Fruit fly (Drosophila melanogaster) whole organism, embryonic: ENCODE data around the gene Tis11.

Experiments
- Atf-2 ChIP-seq: fragments of 200-800 bp; sonication (Bioruptor generic); optimal IDR thresholded peaks from 2 replicates; lab custom pipeline; 2016; ENCODE audit warnings: missing biosample characterization, missing genetic modification characterization
- CG11093 ChIP-seq: fragments of 200-800 bp; sonication (Bioruptor generic); IDR thresholded peaks from 3 replicates; pipeline ENCODE4 v1.3.6; 2022; ENCODE audit warnings: missing biosample characterization, missing genetic modification characterization
- CG12769 ChIP-seq: fragments of 200-800 bp; sonication (Bioruptor generic); optimal IDR thresholded peaks from 2 replicates; lab custom pipeline; 2019; ENCODE audit warnings: missing biosample characterization, mild to moderate bottlenecking, missing genetic modification characterization, moderate library complexity
- CG15514 ChIP-seq: fragments of 200-800 bp; sonication (Bioruptor generic); optimal IDR thresholded peaks from 3 replicates; lab custom pipeline; 2017; ENCODE audit warnings: missing biosample characterization, missing genetic modification characterization, mild to moderate bottlenecking, moderate library complexity, missing genetic modification reagents
- CG1647 ChIP-seq: fragments of 200-800 bp; sonication (Bioruptor generic); optimal IDR thresholded peaks from 3 replicates; lab custom pipeline; 2016; ENCODE audit warnings: missing biosample characterization, missing genetic modification characterization
- CG16779 ChIP-seq: fragments of 200-800 bp; sonication (Bioruptor generic); IDR thresholded peaks from 2 replicates; pipeline ENCODE4 v1.3.6; 2022; ENCODE audit warnings: missing biosample characterization, missing genetic modification characterization
- CG17802 ChIP-seq: fragments of 200-800 bp; sonication (Bioruptor generic); optimal IDR thresholded peaks from 2 replicates; lab custom pipeline; 2018; ENCODE audit warnings: missing biosample characterization, mild to moderate bottlenecking, missing genetic modification characterization, moderate library complexity
- CG2889 ChIP-seq: fragments of 200-800 bp; sonication (Bioruptor generic); IDR thresholded peaks from 3 replicates; pipeline ENCODE4 v1.3.6; 2022; ENCODE audit warnings: missing biosample characterization, missing genetic modification characterization
- CG30020 ChIP-seq: fragments of 200-800 bp; optimal IDR thresholded peaks from 2 replicates; lab custom pipeline; 2019; ENCODE audit warnings: missing biosample characterization, mild to moderate bottlenecking, missing genetic modification characterization, moderate library complexity
- CG3407 ChIP-seq: fragments of 200-800 bp; sonication (Bioruptor generic); optimal IDR thresholded peaks from 2 replicates; lab custom pipeline; 2018; ENCODE audit warnings: missing biosample characterization, mild to moderate bottlenecking, missing genetic modification characterization
- CG34224 ChIP-seq: fragments of 200-800 bp; sonication (Bioruptor generic); IDR thresholded peaks from 3 replicates; pipeline ENCODE4 v1.3.6; 2022; ENCODE audit warnings: missing biosample characterization, missing genetic modification characterization; ENCODE audit not compliant: partially characterized antibody
- CG3838 ChIP-seq: fragments of 200-800 bp; sonication (Bioruptor generic); optimal IDR thresholded peaks from 3 replicates; lab custom pipeline; 2016; ENCODE audit warnings: missing biosample characterization, missing genetic modification characterization
- CG6689 ChIP-seq: fragments of 200-800 bp; sonication (Bioruptor generic); IDR thresholded peaks from 2 replicates; pipeline ENCODE4 v1.3.6; 2022; ENCODE audit warnings: missing biosample characterization, missing genetic modification characterization
- CG8089 ChIP-seq: fragments of 200-800 bp; sonication (Bioruptor generic); optimal IDR thresholded peaks from 3 replicates; lab custom pipeline; 2016; ENCODE audit warnings: missing biosample characterization, missing genetic modification characterization
- Fer2 ChIP-seq: fragments of 200-800 bp; sonication (Bioruptor generic); optimal IDR thresholded peaks from 2 replicates; lab custom pipeline; 2018; ENCODE audit warnings: missing biosample characterization, mild to moderate bottlenecking, missing genetic modification characterization, moderate library complexity
- Gug ChIP-seq: fragments of 200-800 bp; sonication (Bioruptor generic); IDR thresholded peaks from 4 replicates; pipeline ENCODE4 v1.3.6; 2022; ENCODE audit warnings: missing biosample characterization, missing genetic modification characterization
- HLH4C ChIP-seq: fragments of 200-800 bp; sonication (Bioruptor generic); IDR thresholded peaks from 3 replicates; pipeline ENCODE4 v1.3.6; 2022; ENCODE audit warnings: missing biosample characterization, missing genetic modification characterization; ENCODE audit not compliant: partially characterized antibody
- HmgD ChIP-seq: fragments of 200-800 bp; sonication (Bioruptor generic); optimal IDR thresholded peaks from 3 replicates; lab custom pipeline; 2016; ENCODE audit warnings: missing biosample characterization, missing genetic modification characterization
- Kr ChIP-seq: fragments of 200-800 bp; sonication (Bioruptor generic); optimal IDR thresholded peaks from 2 replicates; lab custom pipeline; 2017; ENCODE audit warnings: missing biosample characterization, mild to moderate bottlenecking, missing genetic modification characterization
- MESR4 ChIP-seq: fragments of 200-800 bp; sonication (Bioruptor generic); optimal IDR thresholded peaks from 2 replicates; lab custom pipeline; 2018; ENCODE audit warnings: missing biosample characterization, mild to moderate bottlenecking, missing genetic modification characterization, moderate library complexity
- Med ChIP-seq: fragments of 200-800 bp; sonication (Bioruptor generic); peaks from one replicate; lab custom pipeline; 2016; ENCODE audit warnings: missing biosample characterization, missing genetic modification characterization, mild to moderate bottlenecking, inconsistent platforms, moderate library complexity
- NC2β ChIP-seq: fragments of 200-800 bp; sonication (Bioruptor generic); optimal IDR thresholded peaks from 2 replicates; lab custom pipeline; 2016; ENCODE audit warnings: missing biosample characterization, missing genetic modification characterization
- Neu2 ChIP-seq: fragments of 200-800 bp; sonication (Bioruptor generic); optimal IDR thresholded peaks from 3 replicates; lab custom pipeline; 2016; ENCODE audit warnings: missing biosample characterization, missing genetic modification characterization, borderline replicate concordance
- Pdp1 ChIP-seq, 2 experiments: fragments of 200-800 bp; sonication (Bioruptor generic); optimal IDR thresholded peaks; 3 replicates each; lab custom pipeline; 2016; ENCODE audit warnings: missing biosample characterization in 2 of 2, missing genetic modification characterization in 2 of 2, mild to moderate bottlenecking in 1 of 2, moderate library complexity in 1 of 2
- Ravus ChIP-seq: fragments of 200-800 bp; sonication (Bioruptor generic); IDR thresholded peaks from 2 replicates; pipeline ENCODE4 v1.3.6; 2022; ENCODE audit warnings: missing biosample characterization, missing genetic modification characterization
- Side ChIP-seq: fragments of 200-800 bp; sonication (Bioruptor generic); optimal IDR thresholded peaks from 2 replicates; lab custom pipeline; 2016; ENCODE audit warnings: missing biosample characterization, missing genetic modification characterization
- Xbp1 ChIP-seq: fragments of 200-800 bp; sonication (Bioruptor generic); optimal IDR thresholded peaks from 3 replicates; lab custom pipeline; 2016; ENCODE audit warnings: missing biosample characterization, mild to moderate bottlenecking, missing genetic modification characterization
- aop ChIP-seq: fragments of 200-800 bp; sonication (Bioruptor generic); IDR thresholded peaks from 2 replicates; pipeline ENCODE4 v1.3.6; 2022; ENCODE audit warnings: missing biosample characterization, missing genetic modification characterization
- ara ChIP-seq: fragments of 200-800 bp; sonication (Bioruptor generic); IDR thresholded peaks from 2 replicates; pipeline ENCODE4 v1.3.6; 2022; ENCODE audit warnings: missing biosample characterization, missing genetic modification characterization
- bowl ChIP-seq: fragments of 200-800 bp; sonication (Bioruptor generic); IDR thresholded peaks from 2 replicates; pipeline ENCODE4 v1.3.6; 2022; ENCODE audit warnings: missing biosample characterization, missing genetic modification characterization
- btn ChIP-seq: fragments of 200-800 bp; sonication (Bioruptor generic); optimal IDR thresholded peaks from 2 replicates; lab custom pipeline; 2016; ENCODE audit warnings: missing biosample characterization, missing genetic modification characterization
- ci ChIP-seq: fragments of 200-800 bp; sonication (Bioruptor generic); IDR thresholded peaks from 3 replicates; pipeline ENCODE4 v1.3.6; 2022; ENCODE audit warnings: missing biosample characterization, missing genetic modification characterization
- dmrt99B ChIP-seq: fragments of 200-800 bp; sonication (Bioruptor generic); optimal IDR thresholded peaks from 2 replicates; lab custom pipeline; 2018; ENCODE audit warnings: missing biosample characterization, mild to moderate bottlenecking, missing genetic modification characterization, moderate library complexity
- esg ChIP-seq: fragments of 200-800 bp; sonication (Bioruptor generic); conservative IDR thresholded peaks from 2 replicates; pipeline ENCODE4 v1.3.6; 2022; ENCODE audit warnings: missing biosample characterization, missing genetic modification characterization
- gce ChIP-seq: fragments of 200-800 bp; sonication (Bioruptor generic); IDR thresholded peaks from 3 replicates; pipeline ENCODE4 v1.3.6; 2022; ENCODE audit warnings: missing biosample characterization, missing genetic modification characterization
- gsb-n ChIP-seq: fragments of 200-800 bp; sonication (Bioruptor generic); optimal IDR thresholded peaks from 3 replicates; lab custom pipeline; 2018; ENCODE audit warnings: missing biosample characterization, mild to moderate bottlenecking, missing genetic modification characterization
- klu ChIP-seq: fragments of 200-800 bp; sonication (Bioruptor generic); IDR thresholded peaks from 2 replicates; pipeline ENCODE4 v1.3.6; 2022; ENCODE audit warnings: missing biosample characterization, missing genetic modification characterization
- lola ChIP-seq, 3 experiments: fragments of >200 bp in 2 of 3; fragments of 200-800 bp in 1 of 3; sonication (Bioruptor generic) in 1 of 3; optimal IDR thresholded peaks; 2 replicates each; lab custom pipeline; 2017 to 2019; ENCODE audit warnings: missing biosample characterization in 3 of 3, missing genetic modification characterization in 3 of 3, mild to moderate bottlenecking in 1 of 3, moderate library complexity in 1 of 3
- mld ChIP-seq: fragments of 200-800 bp; sonication (Bioruptor generic); IDR thresholded peaks from 3 replicates; pipeline ENCODE4 v1.3.6; 2022; ENCODE audit warnings: missing biosample characterization, missing genetic modification characterization; ENCODE audit not compliant: partially characterized antibody
- oc ChIP-seq: fragments of 200-800 bp; sonication (Bioruptor generic); optimal IDR thresholded peaks from 2 replicates; lab custom pipeline; 2018; ENCODE audit warnings: missing biosample characterization, mild to moderate bottlenecking, missing genetic modification characterization, moderate library complexity
- onecut ChIP-seq: fragments of 200-800 bp; sonication (Bioruptor generic); IDR thresholded peaks from 2 replicates; pipeline ENCODE4 v1.3.6; 2022; ENCODE audit warnings: missing biosample characterization, missing genetic modification characterization
- p53 ChIP-seq: fragments of 200-800 bp; sonication (Bioruptor generic); optimal IDR thresholded peaks from 2 replicates; lab custom pipeline; 2016; ENCODE audit warnings: missing biosample characterization, missing genetic modification characterization
- peb ChIP-seq: fragments of 200-800 bp; sonication (Bioruptor generic); IDR thresholded peaks from 2 replicates; pipeline ENCODE4 v1.3.6; 2022; ENCODE audit warnings: missing biosample characterization, missing genetic modification characterization
- prd ChIP-seq, 3 experiments: fragments of >200 bp in 2 of 3; fragments of 200-800 bp in 1 of 3; sonication (Bioruptor generic) in 1 of 3; optimal IDR thresholded peaks in 2 of 3; IDR thresholded peaks in 1 of 3; 2 replicates in 2 of 3; 3 replicates in 1 of 3; pipeline versions ENCODE4 v1.3.6 to Lab custom; 2017 to 2022; ENCODE audit warnings: missing biosample characterization in 1 of 3, missing genetic modification characterization in 1 of 3
- psq ChIP-seq: fragments of 200-800 bp; sonication (Bioruptor generic); optimal IDR thresholded peaks from 2 replicates; lab custom pipeline; 2017; ENCODE audit warnings: missing biosample characterization, missing genetic modification characterization
- sug ChIP-seq: fragments of 200-800 bp; optimal IDR thresholded peaks from 2 replicates; lab custom pipeline; 2019; ENCODE audit warnings: missing biosample characterization, mild to moderate bottlenecking, missing genetic modification characterization, moderate library complexity
- toy ChIP-seq: fragments of 200-800 bp; sonication (Bioruptor generic); IDR thresholded peaks from 2 replicates; pipeline ENCODE4 v1.3.6; 2022; ENCODE audit warnings: missing biosample characterization, missing genetic modification characterization
- zfh2 ChIP-seq: fragments of 200-800 bp; sonication (Bioruptor generic); optimal IDR thresholded peaks from 2 replicates; lab custom pipeline; 2016; ENCODE audit warnings: missing biosample characterization, missing genetic modification characterization

The Tis11 gene

dm6 chrX:12669659-12670488 is 10.7 kb downstream of the Tis11 start (continued):
- TF ChIP-seq p53 (GFP tag; lab: Kevin White, UChicago), result no peak
- no peak for TF ChIP-seq CG30020 (tag; lab: Kevin White, UChicago)
- no peak for TF ChIP-seq CG34224 (GFP tag; lab: Robert Waterston, UW)
- TF ChIP-seq Kr (GFP tag; lab: Kevin White, UChicago), result no peak
- no peak for TF ChIP-seq prd (optimal IDR thresholded peaks at IDR 0.05; lab: Kevin White, UChicago)
- TF ChIP-seq prd (GFP tag; IDR thresholded peaks at IDR 0.05; lab: Robert Waterston, UW), result peak; percentile 81
- peak; percentile 59 for TF ChIP-seq Atf-2
- TF ChIP-seq Med (GFP tag; lab: Kevin White, UChicago), result peak; percentile 96
- peak; percentile 45; the same call in 1 of the 2 replicates for TF ChIP-seq bowl
- TF ChIP-seq MESR4 (GFP tag; lab: Kevin White, UChicago), result no peak
- TF ChIP-seq CG2889 (GFP tag; lab: Robert Waterston, UW), result no peak
- peak; percentile 37; the same call in 1 of the 2 replicates for TF ChIP-seq onecut (GFP tag; lab: Robert Waterston, UW)
- peak; percentile 47 for TF ChIP-seq Fer2 (tag; lab: Kevin White, UChicago)
- peak; percentile 48 for TF ChIP-seq CG15514
- peak; percentile 56 for TF ChIP-seq klu
- peak; percentile 39 for TF ChIP-seq gsb-n (tag; lab: Kevin White, UChicago)
- TF ChIP-seq ara, result peak; percentile 52; the same call in 1 of the 2 replicates
- TF ChIP-seq CG16779 (GFP tag; lab: Robert Waterston, UW), result 0 out of 2 replicates have a peak, but pooled peaks have one; percentile 25
- no peak for TF ChIP-seq HLH4C (GFP tag; lab: Robert Waterston, UW)
- 0 out of 3 replicates have a peak, but pooled peaks have one; percentile 9 for TF ChIP-seq gce
- peak in 1 of 3 experiments; percentile 30 for TF ChIP-seq lola (GFP tag; optimal IDR thresholded peaks at IDR 0.05; lab: Kevin White, UChicago)
- peak; percentile 44; the same call in 1 of the 3 replicates for TF ChIP-seq CG11093 (GFP tag; lab: Robert Waterston, UW)
- TF ChIP-seq CG8089 (GFP tag; lab: Kevin White, UChicago), result no peak
- TF ChIP-seq CG6689 (GFP tag; lab: Robert Waterston, UW), result peak; percentile 66
- peak; percentile 52 to 88 for TF ChIP-seq Pdp1 (GFP tag; optimal IDR thresholded peaks at IDR 0.05; lab: Kevin White, UChicago)
- TF ChIP-seq esg (GFP tag; lab: Robert Waterston, UW), result peak; percentile 67
- no peak for TF ChIP-seq CG3407 (GFP tag; lab: Kevin White, UChicago)
- TF ChIP-seq peb (GFP tag; lab: Robert Waterston, UW), result no peak; the same call in 1 of the 2 replicates
- TF ChIP-seq Side (GFP tag; lab: Kevin White, UChicago), result peak; percentile 70
- peak; percentile 5 for TF ChIP-seq CG17802 (tag; lab: Kevin White, UChicago)
- TF ChIP-seq CG3838 (GFP tag; lab: Kevin White, UChicago), result no peak
- peak; percentile 5 for TF ChIP-seq oc (tag; lab: Kevin White, UChicago)
- no peak for TF ChIP-seq toy (GFP tag; lab: Robert Waterston, UW)
- peak; percentile 33 for TF ChIP-seq CG1647 (GFP tag; lab: Kevin White, UChicago)
- peak; percentile 65 for TF ChIP-seq dmrt99B (tag; lab: Kevin White, UChicago)
- peak; percentile 61 for TF ChIP-seq sug (tag; lab: Kevin White, UChicago)
- TF ChIP-seq ci (GFP tag; lab: Robert Waterston, UW), result peak; percentile 67; the same call in 2 of the 3 replicates
- no peak for TF ChIP-seq psq (GFP tag; lab: Kevin White, UChicago)
- peak; percentile 14; the same call in 1 of the 2 replicates for TF ChIP-seq Ravus
- TF ChIP-seq aop, result no peak
- peak; percentile 32 for TF ChIP-seq NC2β
- TF ChIP-seq Xbp1 (GFP tag; lab: Kevin White, UChicago), result peak; percentile 72
- no peak for TF ChIP-seq HmgD (GFP tag; lab: Kevin White, UChicago)
- no peak for TF ChIP-seq btn (GFP tag; lab: Kevin White, UChicago)
- peak; percentile 71 for TF ChIP-seq CG12769 (tag; lab: Kevin White, UChicago)
- no peak for TF ChIP-seq Neu2
- TF ChIP-seq Gug (GFP tag; lab: Robert Waterston, UW), result peak; percentile 41; the same call in 2 of the 4 replicates
- TF ChIP-seq zfh2 (GFP tag; lab: Kevin White, UChicago), result peak; percentile 77
- no peak for TF ChIP-seq mld
